Fruit fly (Drosophila melanogaster) whole organism: ENCODE data around the gene TBC1d7.
A peak's percentile ranks its signal among the peaks of the same experiment; 100 is the strongest.

Experiments
- CG8478 ChIP-seq: fragments of >200 bp; optimal IDR thresholded peaks from 2 replicates; lab custom pipeline; 2018; ENCODE audit warnings: inconsistent platforms
- Dll ChIP-seq: fragments of >200 bp; optimal IDR thresholded peaks from 2 replicates; lab custom pipeline; 2017
- EcR ChIP-seq, 2 experiments: fragments of >200 bp; optimal IDR thresholded peaks; 2 replicates each; lab custom pipeline; 2017; ENCODE audit warnings: missing biosample characterization in 2 of 2, missing genetic modification characterization in 2 of 2, missing genetic modification reagents in 2 of 2
- pan ChIP-seq: fragments of >200 bp; optimal IDR thresholded peaks from 2 replicates; lab custom pipeline; 2017
- psq ChIP-seq: fragments of >200 bp; optimal IDR thresholded peaks from 2 replicates; lab custom pipeline; 2017
- usp ChIP-seq: fragments of >200 bp; optimal IDR thresholded peaks from 2 replicates; lab custom pipeline; 2017; ENCODE audit warnings: missing biosample characterization, missing genetic modification characterization, mixed read lengths

The TBC1d7 gene

dm6 chr3R:24162774-24163555, 1.4 kb downstream of the TBC1d7 start, which contains the start of gene mRpS24:
Gene mRpS24, minus strand, starts transcription at chr3R:24163545.
- TF ChIP-seq EcR (GFP tag; optimal IDR thresholded peaks at IDR 0.05; lab: Kevin White, UChicago): no peak
- no peak for TF ChIP-seq pan (lab: Kevin White, UChicago)
- TF ChIP-seq CG8478 (lab: Kevin White, UChicago): no peak
- no peak for TF ChIP-seq psq (lab: Kevin White, UChicago)
- TF ChIP-seq Dll (lab: Kevin White, UChicago): no peak
- no peak for TF ChIP-seq usp (GFP tag; lab: Kevin White, UChicago)

DNA sequence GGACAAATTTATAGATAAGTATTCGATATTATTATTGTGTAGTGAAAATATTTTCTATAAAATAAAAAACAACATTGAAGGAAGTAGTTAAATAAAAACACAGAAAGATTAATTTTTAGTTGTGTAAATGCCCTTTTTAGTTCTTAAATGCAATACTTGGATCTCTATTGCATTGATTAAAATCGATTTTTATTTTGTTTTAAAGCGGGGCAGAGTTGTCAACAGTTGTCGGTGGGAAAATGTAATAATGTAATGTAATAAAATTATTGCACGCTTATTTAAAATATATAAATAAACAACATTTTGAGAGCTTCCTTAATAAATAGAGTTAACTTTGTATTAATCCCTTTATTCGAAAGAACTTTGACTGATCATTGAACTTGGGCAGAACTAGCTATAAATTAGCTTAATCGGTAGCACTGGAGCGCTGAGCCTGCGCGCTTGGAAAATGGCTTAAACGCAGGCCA, 2.1 kb downstream of the TBC1d7 start, which contains the start of gene Apc2:
Gene Apc2 (plus strand): TSS at position 411 of the 467 bp plus-strand sequence.
- no peak for TF ChIP-seq psq (lab: Kevin White, UChicago)

DNA sequence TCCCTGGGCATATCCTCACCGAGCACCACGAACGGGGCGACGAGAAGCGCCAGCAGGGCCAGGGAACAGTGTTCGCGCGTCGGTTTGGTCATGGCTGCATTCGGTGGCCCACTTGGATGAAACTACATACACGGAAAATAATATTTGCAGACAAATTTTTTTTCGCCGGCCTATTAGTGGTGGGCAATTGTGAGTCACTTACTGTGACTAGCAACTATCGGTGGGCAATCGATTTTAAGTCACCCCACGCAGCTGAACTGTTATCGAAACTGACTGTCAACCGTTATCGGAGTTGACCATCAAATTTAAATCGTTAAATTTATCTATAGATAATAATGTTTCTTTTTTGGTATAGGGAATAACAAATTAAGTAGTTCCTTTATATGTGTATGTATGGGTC, 7.8 kb downstream of the TBC1d7 start, which contains the start of gene CG5510:
Gene CG5510 (minus strand): TSS at position 201 of the 400 bp plus-strand sequence.
- TF ChIP-seq usp (GFP tag; lab: Kevin White, UChicago) (no peak), psq (lab: Kevin White, UChicago) (no peak), Dll (lab: Kevin White, UChicago) (no peak), CG8478 (lab: Kevin White, UChicago) (no peak), EcR (GFP tag; optimal IDR thresholded peaks at IDR 0.05; lab: Kevin White, UChicago) (no peak), pan (lab: Kevin White, UChicago) (no peak)

dm6 chr3R:24172379-24172778, 10.9 kb downstream of the TBC1d7 start, which contains the start of gene CG13606:
Gene CG13606, plus strand, starts transcription at chr3R:24172628.
- TF ChIP-seq usp (GFP tag; lab: Kevin White, UChicago): no peak
- no peak for TF ChIP-seq EcR (GFP tag; optimal IDR thresholded peaks at IDR 0.05; lab: Kevin White, UChicago)
- no peak for TF ChIP-seq CG8478 (lab: Kevin White, UChicago)
- no peak for TF ChIP-seq psq (lab: Kevin White, UChicago)
- no peak for TF ChIP-seq Dll (lab: Kevin White, UChicago)
- no peak for TF ChIP-seq pan (lab: Kevin White, UChicago)

DNA sequence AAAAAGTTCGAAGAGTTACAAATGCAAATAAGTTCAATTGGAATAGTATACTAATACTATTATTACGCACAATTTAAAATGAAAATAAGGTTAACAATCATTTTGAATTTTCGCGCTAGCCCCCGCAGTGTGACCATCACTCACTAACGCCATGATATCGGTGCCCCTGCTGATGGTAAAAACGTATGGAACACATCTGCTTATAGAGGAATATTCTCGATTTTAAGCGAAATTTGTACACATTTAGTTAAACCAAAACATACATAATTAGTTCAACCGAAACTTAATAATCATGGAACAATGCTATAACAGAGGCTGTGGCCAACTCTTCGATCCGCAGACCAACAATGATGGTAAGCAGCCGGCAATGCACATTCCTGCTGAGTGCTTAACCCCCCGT, 24.7 kb downstream of the TBC1d7 start, which contains the start of gene mora:
Gene mora (plus strand): TSS at position 172 of the 400 bp plus-strand sequence.
- TF ChIP-seq EcR (GFP tag; optimal IDR thresholded peaks at IDR 0.05; lab: Kevin White, UChicago) (no peak), Dll (lab: Kevin White, UChicago) (no peak), psq (lab: Kevin White, UChicago) (no peak), pan (lab: Kevin White, UChicago) (no peak), usp (GFP tag; lab: Kevin White, UChicago) (no peak), CG8478 (lab: Kevin White, UChicago) (no peak)

- no peak for TF ChIP-seq Dll (lab: Kevin White, UChicago)
- no peak for TF ChIP-seq CG8478 (lab: Kevin White, UChicago)
- TF ChIP-seq psq (lab: Kevin White, UChicago): no peak
- no peak for TF ChIP-seq pan (lab: Kevin White, UChicago)
- TF ChIP-seq EcR (GFP tag; optimal IDR thresholded peaks at IDR 0.05; lab: Kevin White, UChicago): no peak
- no peak for TF ChIP-seq usp (GFP tag; lab: Kevin White, UChicago)
Observed at dm6 chr3R:24188619-24189018, 27.1 kb downstream of the TBC1d7 start, which contains the start of gene CG5515. Gene CG5515, minus strand, starts transcription at chr3R:24188896.

- TF ChIP-seq psq (lab: Kevin White, UChicago): no peak
- TF ChIP-seq EcR (GFP tag; optimal IDR thresholded peaks at IDR 0.05; lab: Kevin White, UChicago): no peak
- TF ChIP-seq Dll (lab: Kevin White, UChicago): no peak
- no peak for TF ChIP-seq usp (GFP tag; lab: Kevin White, UChicago)
- TF ChIP-seq pan (lab: Kevin White, UChicago): no peak
Observed at dm6 chr3R:24193373-24193879, 31.9 kb downstream of the TBC1d7 start, which contains the start of the genes SMC6 and CG6204. Gene SMC6, minus strand, starts transcription at chr3R:24193423. Gene CG6204, plus strand, starts transcription at chr3R:24193832.

dm6 chr3R:24202723-24203122, 41.2 kb downstream of the TBC1d7 start:
- no peak for TF ChIP-seq pan (lab: Kevin White, UChicago)
- no peak for TF ChIP-seq psq (lab: Kevin White, UChicago)
- TF ChIP-seq Dll (lab: Kevin White, UChicago): no peak
- no peak for TF ChIP-seq usp (GFP tag; lab: Kevin White, UChicago)
- no peak for TF ChIP-seq EcR (GFP tag; optimal IDR thresholded peaks at IDR 0.05; lab: Kevin White, UChicago)
- no peak for TF ChIP-seq CG8478 (lab: Kevin White, UChicago)

DNA sequence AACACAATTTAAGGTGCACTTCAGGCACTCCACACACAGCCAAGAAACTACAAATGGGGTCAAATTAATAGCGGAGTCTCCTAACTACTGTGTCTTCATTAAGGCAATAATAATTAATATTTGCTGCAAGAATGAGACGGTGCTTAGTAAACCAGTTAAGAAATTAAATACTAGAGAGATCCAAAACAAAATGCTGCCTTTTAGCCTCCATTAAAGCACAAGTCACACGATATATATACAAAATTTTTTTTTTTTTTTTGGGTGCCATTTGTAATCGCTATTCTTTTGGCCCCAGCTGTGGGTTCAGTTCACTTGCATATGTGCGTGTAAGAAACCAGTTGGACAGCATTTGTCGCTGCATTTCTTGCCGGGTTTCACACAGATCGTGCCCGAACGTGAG, 41.9 kb downstream of the TBC1d7 start:
- no peak for TF ChIP-seq psq (lab: Kevin White, UChicago)
- TF ChIP-seq EcR (GFP tag; optimal IDR thresholded peaks at IDR 0.05; lab: Kevin White, UChicago): no peak
- no peak for TF ChIP-seq usp (GFP tag; lab: Kevin White, UChicago)
- no peak for TF ChIP-seq pan (lab: Kevin White, UChicago)
- TF ChIP-seq Dll (lab: Kevin White, UChicago): no peak
- TF ChIP-seq CG8478 (lab: Kevin White, UChicago): no peak

DNA sequence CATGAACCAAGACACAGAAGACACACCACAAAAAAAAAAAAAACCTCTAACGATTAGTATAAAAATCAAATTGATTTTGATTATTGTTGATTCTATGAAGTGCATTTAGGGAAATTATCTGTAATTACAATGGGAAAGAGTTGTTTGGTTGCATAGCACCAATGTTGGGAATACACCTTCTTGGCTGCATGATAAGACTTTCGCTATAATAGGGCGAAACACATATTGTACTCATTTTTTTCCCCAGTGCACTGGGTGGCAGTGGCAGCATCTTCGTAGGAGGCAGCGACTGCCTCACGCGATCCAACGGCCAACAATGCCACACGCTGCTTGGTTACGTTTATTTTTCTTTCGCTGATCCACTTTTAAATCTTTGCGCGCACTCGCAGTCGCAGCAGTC, 42.5 kb downstream of the TBC1d7 start:
- no peak for TF ChIP-seq psq (lab: Kevin White, UChicago)

DNA sequence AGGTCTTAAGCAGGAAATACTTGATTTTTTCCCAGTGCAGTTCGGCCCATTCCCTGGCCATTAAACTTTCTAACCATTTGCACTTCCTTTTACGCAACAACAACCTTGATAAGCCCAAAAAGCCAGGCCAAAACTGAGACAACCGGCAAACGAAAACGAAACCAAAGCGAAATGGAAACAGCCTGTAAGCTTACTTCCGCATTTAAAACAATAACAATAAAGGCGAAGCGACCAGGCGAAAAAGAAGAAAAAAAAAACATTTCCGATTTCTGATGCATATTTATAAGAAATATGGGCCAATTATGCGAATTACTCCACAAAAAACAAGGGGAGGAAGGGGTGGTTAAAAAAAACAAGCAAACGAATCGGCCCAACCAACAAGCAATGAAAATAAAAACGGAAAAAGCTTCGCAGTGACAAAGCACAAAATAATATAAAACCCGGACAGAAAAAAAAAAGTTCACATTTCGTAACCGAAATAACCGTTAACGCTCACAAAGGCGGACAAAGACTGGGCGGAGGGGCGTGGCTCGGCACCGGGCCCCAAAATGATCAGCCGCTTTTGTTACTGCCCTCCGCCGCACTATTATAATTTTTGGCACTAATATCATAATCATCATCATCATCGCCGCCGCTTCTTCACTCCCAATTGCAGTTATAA, 43.8 kb downstream of the TBC1d7 start:
- TF ChIP-seq Dll (lab: Kevin White, UChicago) (peak; percentile 38), psq (lab: Kevin White, UChicago) (no peak)
